Worm (Caenorhabditis elegans) whole organism, L3 larva: Measurements from ENCODE around the gene F14F7.5.

Experiments used
- ama-1 ChIP-seq: fragments of 150-350 bp; optimal IDR thresholded peaks from 2 replicates; lab custom pipeline; 2018
- ceh-9 ChIP-seq: sonication (generic microtip); optimal IDR thresholded peaks from 2 replicates; lab custom pipeline; 2018; ENCODE audit warnings: missing biosample characterization, missing genetic modification characterization
- egl-5 ChIP-seq: fragments of 150-350 bp; optimal IDR thresholded peaks from 2 replicates; lab custom pipeline; 2017; ENCODE audit warnings: missing biosample characterization, missing genetic modification reagents, missing genetic modification characterization, inconsistent platforms
- elt-3 ChIP-seq, 3 experiments: fragments of 150-350 bp in 1 of 3; sonication (generic microtip) in 2 of 3; optimal IDR thresholded peaks; 2 replicates in 2 of 3; 4 replicates in 1 of 3; lab custom pipeline; 2014 to 2017; ENCODE audit warnings: missing biosample characterization in 3 of 3, missing genetic modification characterization in 3 of 3
- fos-1 ChIP-seq: fragments of 150-350 bp; optimal IDR thresholded peaks from 2 replicates; lab custom pipeline; 2014; ENCODE audit warnings: missing biosample characterization, missing genetic modification characterization
- nfya-1 ChIP-seq: sonication (generic microtip); optimal IDR thresholded peaks from 2 replicates; lab custom pipeline; 2017; ENCODE audit warnings: missing genetic modification characterization, mild to moderate bottlenecking, missing compliant biosample characterization, antibody characterized with exemption, moderate library complexity; ENCODE audit not compliant: insufficient read depth
- nhr-11 ChIP-seq: fragments of 150-350 bp; optimal IDR thresholded peaks from 2 replicates; lab custom pipeline; 2014; ENCODE audit warnings: missing biosample characterization, missing genetic modification characterization
- nhr-67 ChIP-seq: fragments of 150-350 bp; optimal IDR thresholded peaks from 2 replicates; lab custom pipeline; 2014; ENCODE audit warnings: missing biosample characterization, missing genetic modification characterization
- nhr-76 ChIP-seq: fragments of 150-350 bp; sonication (generic microtip); optimal IDR thresholded peaks from 5 replicates; lab custom pipeline; 2014; ENCODE audit warnings: missing biosample characterization, missing genetic modification characterization
- nhr-77 ChIP-seq: fragments of 150-350 bp; optimal IDR thresholded peaks from 2 replicates; lab custom pipeline; 2014; ENCODE audit warnings: missing biosample characterization, missing genetic modification characterization
- pha-4 ChIP-seq: fragments of 150-350 bp; optimal IDR thresholded peaks from 2 replicates; lab custom pipeline; 2014; ENCODE audit warnings: missing biosample characterization, missing genetic modification reagents, missing genetic modification characterization
- pqm-1 ChIP-seq: fragments of 150-350 bp; optimal IDR thresholded peaks from 2 replicates; lab custom pipeline; 2017; ENCODE audit warnings: missing biosample characterization, missing genetic modification characterization, inconsistent platforms
- sea-2 ChIP-seq: fragments of 150-350 bp; sonication (generic microtip); optimal IDR thresholded peaks from 4 replicates; lab custom pipeline; 2014; ENCODE audit warnings: missing biosample characterization, missing genetic modification reagents, missing genetic modification characterization
- tbx-2 ChIP-seq: sonication (generic microtip); optimal IDR thresholded peaks from 2 replicates; lab custom pipeline; 2016; ENCODE audit warnings: mild to moderate bottlenecking, missing genetic modification characterization, missing compliant biosample characterization

- TF ChIP-seq nhr-67 (tag; lab: Kevin White, UChicago) = no peak
- TF ChIP-seq pha-4 = no peak
- TF ChIP-seq nhr-77 (tag; lab: Kevin White, UChicago) = no peak
- no peak for TF ChIP-seq nhr-76 (tag; lab: Kevin White, UChicago)
- no peak for TF ChIP-seq ama-1
- no peak for TF ChIP-seq elt-3 (tag; optimal IDR thresholded peaks at IDR 0.05; lab: Kevin White, UChicago)
- no peak for TF ChIP-seq fos-1 (tag; lab: Kevin White, UChicago)
- TF ChIP-seq nfya-1 (tag; lab: Kevin White, UChicago) = no peak
- TF ChIP-seq egl-5 = no peak
- no peak for TF ChIP-seq tbx-2 (tag; lab: Kevin White, UChicago)
- no peak for TF ChIP-seq nhr-11 (tag; lab: Kevin White, UChicago)
- no peak for TF ChIP-seq sea-2 (GFP tag; lab: Kevin White, UChicago)
- TF ChIP-seq pqm-1 = no peak
- TF ChIP-seq ceh-9 (tag; lab: Kevin White, UChicago) = no peak
These were observed 19.9 kb upstream of the F14F7.5 start for ce11 chrIII:13011927-13012326.
